Fruit fly (Drosophila melanogaster) whole organism, embryonic: Measurements from ENCODE around the gene CG34242.

Experiments
- CG16815 ChIP-seq: fragments of 200-800 bp; sonication (Bioruptor generic); optimal IDR thresholded peaks from 3 replicates; lab custom pipeline; 2017; ENCODE audit warnings: missing biosample characterization, mild to moderate bottlenecking, missing genetic modification characterization
- CHES-1-like ChIP-seq: fragments of 200-800 bp; sonication (Bioruptor generic); optimal IDR thresholded peaks from 2 replicates; lab custom pipeline; 2016; ENCODE audit warnings: missing biosample characterization, missing genetic modification characterization
- Hr78 ChIP-seq, 2 experiments: fragments of 200-800 bp in 1 of 2; fragments of >200 bp in 1 of 2; sonication (Bioruptor generic) in 1 of 2; optimal IDR thresholded peaks; 2 replicates each; lab custom pipeline; 2017 to 2019; ENCODE audit warnings: missing biosample characterization in 2 of 2, missing genetic modification characterization in 2 of 2, mild to moderate bottlenecking in 1 of 2, moderate library complexity in 1 of 2
- bsh ChIP-seq, 2 experiments: fragments of 200-800 bp; sonication (Bioruptor generic); optimal IDR thresholded peaks; 2 replicates each; lab custom pipeline; 2017 to 2018; ENCODE audit warnings: mild to moderate bottlenecking in 2 of 2, missing biosample characterization in 2 of 2, missing genetic modification characterization in 2 of 2, moderate library complexity in 1 of 2
- emc ChIP-seq: fragments of 200-800 bp; sonication (Bioruptor generic); optimal IDR thresholded peaks from 2 replicates; lab custom pipeline; 2016; ENCODE audit warnings: missing biosample characterization, missing genetic modification characterization
- pan ChIP-seq, 4 experiments: fragments of >200 bp in 3 of 4; fragments of 200-800 bp in 1 of 4; sonication (Bioruptor generic) in 1 of 4; optimal IDR thresholded peaks in 3 of 4; IDR thresholded peaks in 1 of 4; 2 replicates each; pipeline versions ENCODE4 v1.3.6 to Lab custom; 2017 to 2022; ENCODE audit warnings: missing biosample characterization in 2 of 4, missing genetic modification characterization in 2 of 4, mixed read lengths in 1 of 4
- run ChIP-seq: fragments of 200-800 bp; sonication (Bioruptor generic); optimal IDR thresholded peaks from 3 replicates; lab custom pipeline; 2018; ENCODE audit warnings: missing biosample characterization, mild to moderate bottlenecking, missing genetic modification characterization
- seq ChIP-seq: fragments of 200-800 bp; sonication (Bioruptor generic); IDR thresholded peaks from 2 replicates; pipeline ENCODE4 v1.3.6; 2022; ENCODE audit warnings: missing biosample characterization, missing genetic modification characterization
- sna ChIP-seq: fragments of 200-800 bp; sonication (Bioruptor generic); IDR thresholded peaks from 2 replicates; pipeline ENCODE4 v1.3.6; 2022; ENCODE audit warnings: missing biosample characterization, missing genetic modification characterization; ENCODE audit not compliant: partially characterized antibody
- toy ChIP-seq: fragments of 200-800 bp; sonication (Bioruptor generic); IDR thresholded peaks from 2 replicates; pipeline ENCODE4 v1.3.6; 2022; ENCODE audit warnings: missing biosample characterization, missing genetic modification characterization

DNA sequence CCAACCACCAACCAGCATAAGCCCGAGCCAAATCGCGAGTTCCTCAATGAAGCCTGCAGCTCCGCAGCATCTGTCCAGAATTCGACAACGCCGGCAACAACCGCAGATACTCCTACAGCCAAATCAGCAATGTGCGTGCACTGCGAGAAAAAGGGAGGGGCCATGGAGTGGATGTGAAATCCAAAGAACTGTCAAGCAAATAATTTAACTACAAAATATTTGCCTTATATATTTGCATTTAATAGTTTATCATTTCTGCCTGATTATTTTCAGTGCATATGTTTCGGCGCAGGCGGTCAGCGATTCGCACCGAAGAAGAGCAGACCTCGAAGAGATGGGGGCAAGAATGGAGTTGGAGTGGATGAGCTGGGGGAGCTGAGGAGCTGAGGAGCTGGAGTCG is 17.9 kb downstream of the CG34242 start:
- no peak for TF ChIP-seq CHES-1-like (GFP tag; lab: Kevin White, UChicago)
- no peak for TF ChIP-seq Hr78 (GFP tag; optimal IDR thresholded peaks at IDR 0.05; lab: Kevin White, UChicago)
- no peak for TF ChIP-seq sna (GFP tag; lab: Robert Waterston, UW)
- no peak for TF ChIP-seq CG16815
- peak; percentile 7 to 24 for TF ChIP-seq bsh (GFP tag; optimal IDR thresholded peaks at IDR 0.05; lab: Kevin White, UChicago)
- no peak for TF ChIP-seq run (tag; lab: Kevin White, UChicago)
- TF ChIP-seq pan (optimal IDR thresholded peaks at IDR 0.05; lab: Kevin White, UChicago) = no peak
- TF ChIP-seq pan (GFP tag; optimal IDR thresholded peaks at IDR 0.05 in 1 of 2, IDR thresholded peaks at IDR 0.05 in 1 of 2) = peak in 1 of 2 experiments; percentile 47
- TF ChIP-seq seq (GFP tag; lab: Robert Waterston, UW) = no peak
- TF ChIP-seq toy = no peak
- TF ChIP-seq emc = no peak
